Fruit fly (Drosophila melanogaster) whole organism, embryonic: ENCODE data around the gene CG1910.

ENCODE experiments used
- B-H2 ChIP-seq: fragments of 200-800 bp; sonication (Bioruptor generic); optimal IDR thresholded peaks from 2 replicates; lab custom pipeline; 2018; ENCODE audit warnings: missing biosample characterization, mild to moderate bottlenecking, missing genetic modification characterization
- CG1233 ChIP-seq: fragments of 200-800 bp; sonication (Bioruptor generic); optimal IDR thresholded peaks from 4 replicates; lab custom pipeline; 2018; ENCODE audit warnings: missing biosample characterization, mild to moderate bottlenecking, missing genetic modification characterization
- az2 ChIP-seq: fragments of 200-800 bp; sonication (Bioruptor generic); optimal IDR thresholded peaks from 3 replicates; lab custom pipeline; 2016; ENCODE audit warnings: missing biosample characterization, missing genetic modification characterization
- luna ChIP-seq: fragments of 200-800 bp; sonication (Bioruptor generic); optimal IDR thresholded peaks from 2 replicates; lab custom pipeline; 2016; ENCODE audit warnings: missing biosample characterization, missing genetic modification characterization
- psq ChIP-seq: fragments of 200-800 bp; sonication (Bioruptor generic); optimal IDR thresholded peaks from 2 replicates; lab custom pipeline; 2017; ENCODE audit warnings: missing biosample characterization, missing genetic modification characterization
- scrt ChIP-seq: fragments of 200-800 bp; sonication (Bioruptor generic); optimal IDR thresholded peaks from 2 replicates; lab custom pipeline; 2018; ENCODE audit warnings: missing biosample characterization, mild to moderate bottlenecking, missing genetic modification characterization, moderate library complexity

- TF ChIP-seq B-H2 (GFP tag; lab: Kevin White, UChicago), result no peak
- no peak for TF ChIP-seq scrt (GFP tag; lab: Kevin White, UChicago)
- TF ChIP-seq luna (GFP tag; lab: Kevin White, UChicago), result no peak
- TF ChIP-seq az2 (GFP tag; lab: Kevin White, UChicago), result no peak
- no peak for TF ChIP-seq psq (GFP tag; lab: Kevin White, UChicago)
- TF ChIP-seq CG1233 (GFP tag; lab: Kevin White, UChicago), result no peak
Measured at dm6 chr3R:31736776-31737175, 10.7 kb upstream of the CG1910 start, which contains the start of the genes CstF50 and CG11563.
